Worm (Caenorhabditis elegans): ENCODE data around the gene hpo-26.

Gene hpo-26

ce11 chrV:6541875-6542274, 9.0 kb upstream of the hpo-26 start:
- TF ChIP-seq cey-2 (tag; optimal IDR thresholded peaks at IDR 0.05; ENCODE audit: borderline replicate concordance, insufficient read depth) (no peak), gei-8 (GFP tag; optimal IDR thresholded peaks at IDR 0.05) (no peak), unc-62 (GFP tag; optimal IDR thresholded peaks at IDR 0.05 in 1 of 2) (peak in 1 of 2 experiments; percentile 97), unc-62 (tag; optimal IDR thresholded peaks at IDR 0.05) (no peak), aly-2 (tag; optimal IDR thresholded peaks at IDR 0.05) (no peak), lir-3 (tag; optimal IDR thresholded peaks at IDR 0.05) (no peak), T20F7.1 (GFP tag; optimal IDR thresholded peaks at IDR 0.05) (no peak), lin-15B (tag; optimal IDR thresholded peaks at IDR 0.05) (no peak), attf-4 (tag; optimal IDR thresholded peaks at IDR 0.05) (no peak), dve-1 (tag; optimal IDR thresholded peaks at IDR 0.05; ENCODE audit: insufficient read depth) (no peak), fos-1 (tag; optimal IDR thresholded peaks at IDR 0.05) (no peak), arid-1 (GFP tag; conservative IDR thresholded peaks at IDR 0.05) (no peak), egl-43 (GFP tag; IDR thresholded peaks at IDR 0.05) (0 out of 2 replicates have a peak, but pooled peaks have one; percentile 27), lin-38 (GFP tag; IDR thresholded peaks at IDR 0.05) (no peak), mdt-29 (GFP tag; IDR thresholded peaks at IDR 0.05) (no peak), jun-1 (tag; optimal IDR thresholded peaks at IDR 0.05) (no peak), lim-7 (GFP tag; IDR thresholded peaks at IDR 0.05) (no peak), set-16 (GFP tag; IDR thresholded peaks at IDR 0.05) (peak; percentile 90), nhr-25 (tag; optimal IDR thresholded peaks at IDR 0.05; ENCODE audit: borderline replicate concordance, insufficient read depth) (peak; percentile 14), R02D3.7 (tag; optimal IDR thresholded peaks at IDR 0.05) (no peak), lin-13 (GFP tag; optimal IDR thresholded peaks at IDR 0.05) (no peak), nhr-48 (tag; optimal IDR thresholded peaks at IDR 0.05) (no peak), Y48G9A.11 (GFP tag; IDR thresholded peaks at IDR 0.05) (no peak), aha-1 (tag) (peak; percentile 72), lin-1 (GFP tag; IDR thresholded peaks at IDR 0.05) (no peak), ceh-28 (tag; optimal IDR thresholded peaks at IDR 0.05) (no peak), skn-1 (tag; optimal IDR thresholded peaks at IDR 0.05) (no peak), hlh-30 (tag; optimal IDR thresholded peaks at IDR 0.05; ENCODE audit: insufficient read depth) (peak; percentile 45), nhr-11 (tag; optimal IDR thresholded peaks at IDR 0.05) (no peak), dpl-1 (GFP tag; optimal IDR thresholded peaks at IDR 0.05) (no peak), nhr-102 (tag; optimal IDR thresholded peaks at IDR 0.05) (no peak), ceh-62 (tag; optimal IDR thresholded peaks at IDR 0.05) (no peak), tra-1 (GFP tag; IDR thresholded peaks at IDR 0.05) (no peak), T26A8.4 (GFP tag; IDR thresholded peaks at IDR 0.05) (no peak), hlh-11 (tag; optimal IDR thresholded peaks at IDR 0.05) (peak; percentile 46), nhr-76 (tag; optimal IDR thresholded peaks at IDR 0.05) (no peak), ama-1 (optimal IDR thresholded peaks at IDR 0.05) (no peak), Y105C5A.15 (GFP tag; IDR thresholded peaks at IDR 0.05) (no peak), nhr-28 (tag; optimal IDR thresholded peaks at IDR 0.05) (no peak), madf-5 (GFP tag; IDR thresholded peaks at IDR 0.05) (no peak), lsy-2 (tag; optimal IDR thresholded peaks at IDR 0.05) (peak in 1 of 2 experiments; percentile 10), mxl-2 (GFP tag; conservative IDR thresholded peaks at IDR 0.05) (no peak), daf-12 (tag; optimal IDR thresholded peaks at IDR 0.05) (no peak), mxl-3 (GFP tag; optimal IDR thresholded peaks at IDR 0.05) (peak; percentile 66), ces-1 (GFP tag; optimal IDR thresholded peaks at IDR 0.05) (no peak), fkh-10 (GFP tag; optimal IDR thresholded peaks at IDR 0.05) (no peak), F49E8.2 (tag; optimal IDR thresholded peaks at IDR 0.05; ENCODE audit: borderline replicate concordance) (no peak), daf-8 (GFP tag; IDR thresholded peaks at IDR 0.05) (no peak), nhr-10 (tag; optimal IDR thresholded peaks at IDR 0.05) (no peak), nhr-41 (GFP tag; IDR thresholded peaks at IDR 0.05) (no peak), unc-130 (GFP tag; optimal IDR thresholded peaks at IDR 0.05) (no peak), Y5F2A.4 (GFP tag; optimal IDR thresholded peaks at IDR 0.05) (no peak), unc-39 (tag; optimal IDR thresholded peaks at IDR 0.05) (no peak)
